Worm (Caenorhabditis elegans) whole organism, L2 larva: ENCODE measurements around the gene let-858.
A peak's percentile ranks its signal among the peaks of the same experiment; 100 is the strongest.

Experiments used
- C34F6.9 ChIP-seq: fragments of 150-350 bp; optimal IDR thresholded peaks from 2 replicates; lab custom pipeline; 2014; ENCODE audit warnings: missing biosample characterization, missing genetic modification characterization
- F13H6.1 ChIP-seq: sonication (generic microtip); optimal IDR thresholded peaks from 2 replicates; lab custom pipeline; 2016; ENCODE audit warnings: missing genetic modification characterization, missing compliant biosample characterization
- R02D3.7 ChIP-seq: fragments of 150-350 bp; optimal IDR thresholded peaks from 2 replicates; lab custom pipeline; 2014; ENCODE audit warnings: missing biosample characterization, missing genetic modification characterization
- ZK546.5 ChIP-seq: sonication (generic microtip); optimal IDR thresholded peaks from 2 replicates; lab custom pipeline; 2017; ENCODE audit warnings: missing biosample characterization, missing genetic modification characterization
- alr-1 ChIP-seq: fragments of 150-350 bp; optimal IDR thresholded peaks from 2 replicates; lab custom pipeline; 2014; ENCODE audit warnings: missing biosample characterization, missing genetic modification characterization
- aly-2 ChIP-seq: fragments of 150-350 bp; optimal IDR thresholded peaks from 2 replicates; lab custom pipeline; 2014; ENCODE audit warnings: missing biosample characterization, missing genetic modification characterization
- blmp-1 ChIP-seq: sonication (generic microtip); optimal IDR thresholded peaks from 2 replicates; lab custom pipeline; 2017; ENCODE audit warnings: missing genetic modification characterization, mild to moderate bottlenecking, missing compliant biosample characterization, antibody characterized with exemption, moderate library complexity; ENCODE audit not compliant: insufficient read depth
- ceh-16 ChIP-seq: fragments of 150-350 bp; optimal IDR thresholded peaks from 2 replicates; lab custom pipeline; 2014; ENCODE audit warnings: missing biosample characterization, missing genetic modification characterization
- crh-2 ChIP-seq: sonication (generic microtip); optimal IDR thresholded peaks from 2 replicates; lab custom pipeline; 2017; ENCODE audit warnings: missing biosample characterization, missing genetic modification characterization
- elt-1 ChIP-seq: fragments of 150-350 bp; optimal IDR thresholded peaks from 2 replicates; lab custom pipeline; 2014; ENCODE audit warnings: missing biosample characterization, missing genetic modification characterization
- elt-3 ChIP-seq: sonication (generic microtip); optimal IDR thresholded peaks from 2 replicates; lab custom pipeline; 2017; ENCODE audit warnings: missing biosample characterization, missing genetic modification characterization
- gmeb-1 ChIP-seq: fragments of 150-350 bp; optimal IDR thresholded peaks from 2 replicates; lab custom pipeline; 2014; ENCODE audit warnings: missing biosample characterization, missing genetic modification characterization
- lin-11 ChIP-seq: fragments of 150-350 bp; sonication (generic microtip); optimal IDR thresholded peaks from 2 replicates; lab custom pipeline; 2014; ENCODE audit warnings: missing biosample characterization, missing genetic modification characterization, inconsistent platforms, mixed read lengths
- lin-13 ChIP-seq: fragments of 150-350 bp; optimal IDR thresholded peaks from 2 replicates; lab custom pipeline; 2014; ENCODE audit warnings: missing biosample characterization, missing genetic modification reagents, missing genetic modification characterization
- lin-39 ChIP-seq: fragments of 150-350 bp; optimal IDR thresholded peaks from 2 replicates; lab custom pipeline; 2014; ENCODE audit warnings: missing biosample characterization, missing genetic modification reagents, missing genetic modification characterization
- lsy-2 ChIP-seq, 2 experiments: fragments of 150-350 bp in 1 of 2; sonication (generic microtip) in 1 of 2; optimal IDR thresholded peaks; 2 replicates each; lab custom pipeline; 2014 to 2017; ENCODE audit warnings: missing biosample characterization in 2 of 2, missing genetic modification characterization in 2 of 2
- mab-5 ChIP-seq: fragments of 150-350 bp; optimal IDR thresholded peaks from 2 replicates; lab custom pipeline; 2014; ENCODE audit warnings: missing biosample characterization, missing genetic modification characterization
- mbf-1 ChIP-seq: sonication (generic microtip); optimal IDR thresholded peaks from 2 replicates; lab custom pipeline; 2017; ENCODE audit warnings: missing biosample characterization, missing genetic modification characterization
- mdl-1 ChIP-seq, 2 experiments: fragments of 150-350 bp in 1 of 2; sonication (generic microtip) in 1 of 2; optimal IDR thresholded peaks; 2 replicates each; lab custom pipeline; 2017; ENCODE audit warnings: missing biosample characterization in 2 of 2, missing genetic modification characterization in 2 of 2
- nhr-10 ChIP-seq: sonication (generic microtip); optimal IDR thresholded peaks from 2 replicates; lab custom pipeline; 2017; ENCODE audit warnings: missing biosample characterization, missing genetic modification characterization
- nhr-129 ChIP-seq: fragments of 150-350 bp; optimal IDR thresholded peaks from 2 replicates; lab custom pipeline; 2014; ENCODE audit warnings: missing biosample characterization, missing genetic modification characterization
- nhr-21 ChIP-seq: fragments of 150-350 bp; optimal IDR thresholded peaks from 2 replicates; lab custom pipeline; 2014; ENCODE audit warnings: missing biosample characterization, missing genetic modification characterization
- nhr-23 ChIP-seq: fragments of 150-350 bp; optimal IDR thresholded peaks from 2 replicates; lab custom pipeline; 2014; ENCODE audit warnings: missing biosample characterization, missing genetic modification reagents, missing genetic modification characterization
- nhr-25 ChIP-seq: fragments of 150-350 bp; sonication (generic microtip); optimal IDR thresholded peaks from 3 replicates; lab custom pipeline; 2014; ENCODE audit warnings: missing biosample characterization, missing genetic modification characterization
- peb-1 ChIP-seq: fragments of 150-350 bp; optimal IDR thresholded peaks from 2 replicates; lab custom pipeline; 2014; ENCODE audit warnings: missing biosample characterization, missing genetic modification characterization
- sem-4 ChIP-seq: fragments of 150-350 bp; optimal IDR thresholded peaks from 2 replicates; lab custom pipeline; 2014; ENCODE audit warnings: missing biosample characterization, missing genetic modification reagents, missing genetic modification characterization
- skn-1 ChIP-seq: sonication (generic microtip); optimal IDR thresholded peaks from 2 replicates; lab custom pipeline; 2017; ENCODE audit warnings: missing biosample characterization, missing genetic modification characterization
- sma-9 ChIP-seq, 2 experiments: fragments of 150-350 bp in 1 of 2; sonication (generic microtip) in 1 of 2; optimal IDR thresholded peaks; 2 replicates each; lab custom pipeline; 2014 to 2016; ENCODE audit warnings: missing genetic modification characterization in 2 of 2, mild to moderate bottlenecking in 1 of 2, missing biosample characterization in 1 of 2, missing compliant biosample characterization in 1 of 2, missing genetic modification reagents in 1 of 2, moderate library complexity in 1 of 2
- unc-39 ChIP-seq: fragments of 150-350 bp; optimal IDR thresholded peaks from 2 replicates; lab custom pipeline; 2014; ENCODE audit warnings: missing biosample characterization, missing genetic modification characterization
- unc-55 ChIP-seq: fragments of 150-350 bp; sonication (generic microtip); optimal IDR thresholded peaks from 3 replicates; lab custom pipeline; 2014; ENCODE audit warnings: missing biosample characterization, missing genetic modification reagents, missing genetic modification characterization
- zag-1 ChIP-seq: fragments of 150-350 bp; optimal IDR thresholded peaks from 2 replicates; lab custom pipeline; 2014; ENCODE audit warnings: missing biosample characterization, missing genetic modification characterization
- ztf-1 ChIP-seq: fragments of 200-800 bp; sonication (Bioruptor generic); conservative IDR thresholded peaks from 2 replicates; pipeline ENCODE4 v1.3.6; 2022; ENCODE audit warnings: missing genetic modification characterization, missing compliant biosample characterization
- ztf-11 ChIP-seq: sonication (generic microtip); optimal IDR thresholded peaks from 2 replicates; lab custom pipeline; 2017; ENCODE audit warnings: missing biosample characterization, missing genetic modification characterization
- ztf-4 ChIP-seq: fragments of 150-350 bp; optimal IDR thresholded peaks from 2 replicates; lab custom pipeline; 2014; ENCODE audit warnings: missing biosample characterization, missing genetic modification characterization

The let-858 gene

ce11 chrII:10986461-10987090 is 35.6 kb upstream of the let-858 start:
- no peak for TF ChIP-seq mdl-1 (tag; optimal IDR thresholded peaks at IDR 0.05; lab: Kevin White, UChicago)
- no peak for TF ChIP-seq ceh-16 (tag; lab: Kevin White, UChicago)
- TF ChIP-seq elt-3 (tag; lab: Kevin White, UChicago): no peak
- TF ChIP-seq F13H6.1: no peak
- TF ChIP-seq unc-55 (GFP tag; lab: Kevin White, UChicago): peak; percentile 44
- no peak for TF ChIP-seq lin-13
- peak; percentile 31 for TF ChIP-seq mab-5 (tag; lab: Kevin White, UChicago)
- no peak for TF ChIP-seq nhr-129 (tag; lab: Kevin White, UChicago)

ce11 chrII:10988575-10988974 is 33.6 kb upstream of the let-858 start:
- no peak for TF ChIP-seq nhr-21 (tag; lab: Kevin White, UChicago)
- no peak for TF ChIP-seq ztf-1
- no peak for TF ChIP-seq peb-1 (tag; lab: Kevin White, UChicago)
- TF ChIP-seq lin-39 (tag; lab: Kevin White, UChicago): no peak
- no peak for TF ChIP-seq nhr-25 (tag; lab: Kevin White, UChicago)
- no peak for TF ChIP-seq elt-3 (tag; lab: Kevin White, UChicago)
- no peak for TF ChIP-seq unc-55 (GFP tag; lab: Kevin White, UChicago)
- no peak for TF ChIP-seq R02D3.7 (tag; lab: Kevin White, UChicago)

- TF ChIP-seq ZK546.5 (no peak), ztf-11 (tag; lab: Kevin White, UChicago) (no peak), ceh-16 (tag; lab: Kevin White, UChicago) (no peak), lin-39 (tag; lab: Kevin White, UChicago) (no peak), blmp-1 (tag; lab: Kevin White, UChicago) (no peak), alr-1 (tag; lab: Kevin White, UChicago) (no peak), skn-1 (no peak), nhr-23 (tag; lab: Kevin White, UChicago) (no peak), C34F6.9 (tag; lab: Kevin White, UChicago) (no peak), ztf-4 (no peak), gmeb-1 (tag; lab: Kevin White, UChicago) (no peak), unc-39 (tag; lab: Kevin White, UChicago) (no peak), mbf-1 (tag; lab: Kevin White, UChicago) (no peak), unc-55 (GFP tag; lab: Kevin White, UChicago) (no peak), aly-2 (tag; lab: Kevin White, UChicago) (no peak), elt-1 (tag; lab: Kevin White, UChicago) (no peak), nhr-10 (tag; lab: Kevin White, UChicago) (no peak), R02D3.7 (tag; lab: Kevin White, UChicago) (no peak), elt-3 (tag; lab: Kevin White, UChicago) (no peak)
These were observed 33.0 kb upstream of the let-858 start for ce11 chrII:10989180-10989579.

ce11 chrII:10990592-10990991 is 31.6 kb upstream of the let-858 start:
- TF ChIP-seq blmp-1 (tag; lab: Kevin White, UChicago) (no peak), nhr-25 (tag; lab: Kevin White, UChicago) (no peak), ZK546.5 (no peak), C34F6.9 (tag; lab: Kevin White, UChicago) (peak; percentile 13), alr-1 (tag; lab: Kevin White, UChicago) (no peak), nhr-129 (tag; lab: Kevin White, UChicago) (peak; percentile 25), sem-4 (peak; percentile 21), lsy-2 (tag; optimal IDR thresholded peaks at IDR 0.05; lab: Kevin White, UChicago) (peak in 1 of 2 experiments; percentile 13), zag-1 (tag; lab: Kevin White, UChicago) (no peak), ztf-4 (no peak), sma-9 (GFP tag; optimal IDR thresholded peaks at IDR 0.05; lab: Kevin White, UChicago) (peak; percentile 23), sma-9 (tag; optimal IDR thresholded peaks at IDR 0.05; lab: Kevin White, UChicago) (no peak), lin-11 (tag; lab: Kevin White, UChicago) (no peak), ztf-11 (tag; lab: Kevin White, UChicago) (no peak), crh-2 (peak; percentile 4)
